Worm (Caenorhabditis elegans) whole organism, L4/young adult: ENCODE results near the gene str-48.

Experiments
- W03F9.2 ChIP-seq: fragments of 150-350 bp; optimal IDR thresholded peaks from 2 replicates; lab custom pipeline; 2014; ENCODE audit warnings: missing biosample characterization, missing genetic modification characterization
- dao-5 ChIP-seq: sonication (generic microtip); optimal IDR thresholded peaks from 2 replicates; lab custom pipeline; 2016; ENCODE audit warnings: missing genotype, missing genetic modification characterization, moderate library complexity, missing compliant biosample characterization
- him-1 ChIP-seq: sonication (generic microtip); optimal IDR thresholded peaks from 2 replicates; lab custom pipeline; 2016; ENCODE audit warnings: missing genotype, missing genetic modification reagents, missing genetic modification characterization, missing compliant biosample characterization

Gene str-48

ce11 chrIV:7156356-7156755 lies 34.6 kb downstream of the str-48 start, which contains the start of gene maph-9:
maph-9 (plus strand) TSS chrIV:7156628.
- TF ChIP-seq him-1 (tag; lab: Kevin White, UChicago) (no peak), W03F9.2 (tag; lab: Kevin White, UChicago) (no peak), dao-5 (no peak)

- TF ChIP-seq dao-5, result no peak
- no peak for TF ChIP-seq him-1 (tag; lab: Kevin White, UChicago)
- no peak for TF ChIP-seq W03F9.2 (tag; lab: Kevin White, UChicago)
Measured at ce11 chrIV:7158161-7158560, 36.4 kb downstream of the str-48 start.

ce11 chrIV:7159586-7159985 lies 37.8 kb downstream of the str-48 start:
- TF ChIP-seq him-1 (tag; lab: Kevin White, UChicago), result no peak
- TF ChIP-seq dao-5, result no peak
- TF ChIP-seq W03F9.2 (tag; lab: Kevin White, UChicago), result no peak

- no peak for TF ChIP-seq dao-5
Measured at ce11 chrIV:7165723-7166122, 43.9 kb downstream of the str-48 start, which contains the start of gene rpc-1. rpc-1 (minus strand) TSS chrIV:7165748.

ce11 chrIV:7166553-7166952 lies 44.7 kb downstream of the str-48 start, which contains the start of gene C42D4.18:
C42D4.18 (plus strand) TSS chrIV:7166783.
- TF ChIP-seq W03F9.2 (tag; lab: Kevin White, UChicago) (no peak), dao-5 (no peak)

ce11 chrIV:7167983-7168760 lies 46.4 kb downstream of the str-48 start, which contains the start of gene skr-16:
skr-16 (plus strand) TSS chrIV:7168710.
- TF ChIP-seq W03F9.2 (tag; lab: Kevin White, UChicago) (no peak), dao-5 (no peak), him-1 (tag; lab: Kevin White, UChicago) (no peak)

ce11 chrIV:7171222-7171621 lies 49.4 kb downstream of the str-48 start, which contains the start of gene str-220:
str-220 (minus strand) TSS chrIV:7171322.
- TF ChIP-seq him-1 (tag; lab: Kevin White, UChicago) (no peak), W03F9.2 (tag; lab: Kevin White, UChicago) (no peak), dao-5 (no peak)

- TF ChIP-seq W03F9.2 (tag; lab: Kevin White, UChicago) (no peak), dao-5 (no peak), him-1 (tag; lab: Kevin White, UChicago) (no peak)
Measured at ce11 chrIV:7173489-7173888, 51.7 kb downstream of the str-48 start, which contains the start of gene str-1. str-1 (plus strand) TSS chrIV:7173789.
